Worm (Caenorhabditis elegans) whole organism, young adult: ENCODE measurements around the gene ugt-47.

Source experiments
- B0019.2 ChIP-seq: fragments of 200-800 bp; sonication (Bioruptor generic); conservative IDR thresholded peaks from 2 replicates; pipeline ENCODE4 v1.3.6; 2022; ENCODE audit warnings: missing genetic modification reagents, missing genetic modification characterization, missing compliant biosample characterization
- B0336.3 ChIP-seq: fragments of 200-800 bp; sonication (Bioruptor generic); IDR thresholded peaks from 2 replicates; pipeline ENCODE4 v1.3.6; 2022; ENCODE audit warnings: missing genetic modification characterization, missing compliant biosample characterization
- D2030.7 ChIP-seq: fragments of 200-800 bp; sonication (Bioruptor generic); IDR thresholded peaks from 2 replicates; pipeline ENCODE4 v1.3.6; 2022; ENCODE audit warnings: missing genetic modification reagents, missing genetic modification characterization, missing compliant biosample characterization
- F10E7.11 ChIP-seq: sonication (generic microtip); optimal IDR thresholded peaks from 2 replicates; lab custom pipeline; 2017; ENCODE audit warnings: mild to moderate bottlenecking, missing genetic modification characterization, moderate library complexity, missing compliant biosample characterization
- F37B4.10 ChIP-seq: fragments of 200-800 bp; sonication (Bioruptor generic); IDR thresholded peaks from 2 replicates; pipeline ENCODE4 v1.3.6; 2022; ENCODE audit warnings: missing genetic modification characterization, missing compliant biosample characterization
- F49E8.2 ChIP-seq: sonication (generic microtip); optimal IDR thresholded peaks from 3 replicates; lab custom pipeline; 2017; ENCODE audit warnings: missing genetic modification characterization, mild to moderate bottlenecking, missing compliant biosample characterization, antibody characterized with exemption, moderate library complexity; ENCODE audit not compliant: insufficient read depth
- F57C9.4 ChIP-seq: sonication (generic microtip); optimal IDR thresholded peaks from 2 replicates; lab custom pipeline; 2017; ENCODE audit warnings: mild to moderate bottlenecking, missing genetic modification characterization, missing compliant biosample characterization
- K12H6.12 ChIP-seq: fragments of 200-800 bp; sonication (Bioruptor generic); optimal IDR thresholded peaks from 2 replicates; lab custom pipeline; 2018; ENCODE audit warnings: mild to moderate bottlenecking, missing genetic modification characterization, missing compliant biosample characterization
- Y53G8AR.9 ChIP-seq: fragments of 200-800 bp; sonication (Bioruptor generic); conservative IDR thresholded peaks from 2 replicates; pipeline ENCODE4 v1.3.6; 2022; ENCODE audit warnings: missing genetic modification reagents, missing genetic modification characterization, missing compliant biosample characterization
- Y56A3A.18 ChIP-seq: fragments of 200-800 bp; sonication (Bioruptor generic); IDR thresholded peaks from 2 replicates; pipeline ENCODE4 v1.3.6; 2022; ENCODE audit warnings: missing genetic modification reagents, missing genetic modification characterization, missing compliant biosample characterization
- Y67H2A.10 ChIP-seq: fragments of 200-800 bp; sonication (Bioruptor generic); conservative IDR thresholded peaks from 2 replicates; pipeline ENCODE4 v1.3.6; 2022; ENCODE audit warnings: missing genetic modification reagents, missing genetic modification characterization, missing compliant biosample characterization
- Y95B8A.8 ChIP-seq: fragments of 200-800 bp; sonication (Bioruptor generic); IDR thresholded peaks from 2 replicates; pipeline ENCODE4 v1.3.6; 2022; ENCODE audit warnings: missing genetic modification reagents, missing genetic modification characterization, missing compliant biosample characterization
- aptf-3 ChIP-seq: fragments of 200-800 bp; sonication (Bioruptor generic); IDR thresholded peaks from 2 replicates; pipeline ENCODE4 v1.3.6; 2022; ENCODE audit warnings: missing genetic modification characterization, missing compliant biosample characterization
- ccch-3 ChIP-seq: fragments of 200-800 bp; sonication (Bioruptor generic); optimal IDR thresholded peaks from 2 replicates; lab custom pipeline; 2018; ENCODE audit warnings: mild to moderate bottlenecking, missing genetic modification characterization, missing compliant biosample characterization
- cebp-1 ChIP-seq, 2 experiments: fragments of 200-800 bp in 1 of 2; sonication (Bioruptor generic) in 1 of 2; sonication (generic microtip) in 1 of 2; IDR thresholded peaks in 1 of 2; optimal IDR thresholded peaks in 1 of 2; 2 replicates each; pipeline versions ENCODE4 v1.3.6 to Lab custom; 2017 to 2022; ENCODE audit warnings: missing compliant biosample characterization in 2 of 2, missing genetic modification characterization in 2 of 2, mild to moderate bottlenecking in 1 of 2, missing genetic modification reagents in 1 of 2, moderate library complexity in 1 of 2
- chd-7 ChIP-seq: sonication (generic microtip); optimal IDR thresholded peaks from 2 replicates; lab custom pipeline; 2016; ENCODE audit warnings: mild to moderate bottlenecking, missing genetic modification characterization, moderate library complexity, missing compliant biosample characterization
- die-1 ChIP-seq: sonication (generic microtip); optimal IDR thresholded peaks from 2 replicates; lab custom pipeline; 2016; ENCODE audit warnings: missing genotype, mild to moderate bottlenecking, missing genetic modification characterization, missing compliant biosample characterization
- dpff-1 ChIP-seq: sonication (generic microtip); optimal IDR thresholded peaks from 2 replicates; lab custom pipeline; 2017; ENCODE audit warnings: mild to moderate bottlenecking, missing genetic modification characterization, missing compliant biosample characterization
- dpl-1 ChIP-seq: fragments of 150-350 bp; optimal IDR thresholded peaks from 2 replicates; lab custom pipeline; 2014; ENCODE audit warnings: missing biosample characterization, missing genetic modification reagents, missing genetic modification characterization
- egrh-3 ChIP-seq: fragments of 200-800 bp; sonication (Bioruptor generic); IDR thresholded peaks from 2 replicates; pipeline ENCODE4 v1.3.6; 2022; ENCODE audit warnings: missing genetic modification reagents, missing genetic modification characterization, missing compliant biosample characterization
- ekl-4 ChIP-seq: fragments of 200-800 bp; sonication (Bioruptor generic); IDR thresholded peaks from 2 replicates; pipeline ENCODE4 v1.3.6; 2022; ENCODE audit warnings: missing genetic modification reagents, missing genetic modification characterization, missing compliant biosample characterization
- lin-40 ChIP-seq: sonication (generic microtip); optimal IDR thresholded peaks from 2 replicates; lab custom pipeline; 2016; ENCODE audit warnings: missing genetic modification characterization, mild to moderate bottlenecking, missing compliant biosample characterization, missing genotype, missing genetic modification reagents
- lin-54 ChIP-seq: fragments of 200-800 bp; sonication (Bioruptor generic); optimal IDR thresholded peaks from 2 replicates; lab custom pipeline; 2018; ENCODE audit warnings: mild to moderate bottlenecking, missing genetic modification characterization, missing compliant biosample characterization
- lir-1 ChIP-seq: fragments of 200-800 bp; sonication (Bioruptor generic); conservative IDR thresholded peaks from 2 replicates; pipeline ENCODE4 v1.3.6; 2022; ENCODE audit warnings: missing genetic modification reagents, missing genetic modification characterization, missing compliant biosample characterization
- lsl-1 ChIP-seq: fragments of 200-800 bp; sonication (Bioruptor generic); optimal IDR thresholded peaks from 2 replicates; lab custom pipeline; 2018; ENCODE audit warnings: mild to moderate bottlenecking, missing genetic modification characterization, moderate library complexity, missing compliant biosample characterization
- lsy-27 ChIP-seq: sonication (generic microtip); optimal IDR thresholded peaks from 2 replicates; lab custom pipeline; 2017; ENCODE audit warnings: missing genetic modification characterization, mild to moderate bottlenecking, missing compliant biosample characterization, antibody characterized with exemption, missing genotype, borderline replicate concordance; ENCODE audit not compliant: insufficient read depth
- madf-8 ChIP-seq: fragments of 200-800 bp; sonication (Bioruptor generic); conservative IDR thresholded peaks from 2 replicates; pipeline ENCODE4 v1.3.6; 2022; ENCODE audit warnings: missing genetic modification reagents, missing genetic modification characterization, missing compliant biosample characterization
- mes-4 ChIP-seq: sonication (generic microtip); optimal IDR thresholded peaks from 2 replicates; lab custom pipeline; 2016; ENCODE audit warnings: missing genotype, missing genetic modification characterization, missing compliant biosample characterization
- mxl-1 ChIP-seq: sonication (generic microtip); optimal IDR thresholded peaks from 2 replicates; lab custom pipeline; 2016; ENCODE audit warnings: missing genetic modification characterization, missing compliant biosample characterization
- nfya-2 ChIP-seq: fragments of 200-800 bp; sonication (Bioruptor generic); IDR thresholded peaks from 2 replicates; pipeline ENCODE4 v1.3.6; 2022; ENCODE audit warnings: missing genetic modification reagents, missing genetic modification characterization, missing compliant biosample characterization
- nfyb-1 ChIP-seq: fragments of 200-800 bp; sonication (Bioruptor generic); IDR thresholded peaks from 2 replicates; pipeline ENCODE4 v1.3.6; 2022; ENCODE audit warnings: missing genetic modification reagents, missing genetic modification characterization, missing compliant biosample characterization
- sdz-38 ChIP-seq: sonication (generic microtip); optimal IDR thresholded peaks from 2 replicates; lab custom pipeline; 2016; ENCODE audit warnings: missing genotype, missing genetic modification characterization, missing compliant biosample characterization
- sea-2 ChIP-seq: fragments of 200-800 bp; sonication (Bioruptor generic); IDR thresholded peaks from 2 replicates; pipeline ENCODE4 v1.3.6; 2022; ENCODE audit warnings: missing genetic modification characterization, missing compliant biosample characterization
- snpc-3.4 ChIP-seq: sonication (generic microtip); optimal IDR thresholded peaks from 2 replicates; lab custom pipeline; 2017; ENCODE audit warnings: missing genetic modification characterization, mild to moderate bottlenecking, missing compliant biosample characterization, antibody characterized with exemption, moderate library complexity, missing genotype, missing genetic modification reagents
- snpc-4 ChIP-seq, 5 experiments: fragments of 150-350 bp in 1 of 5; sonication (generic microtip) in 4 of 5; optimal IDR thresholded peaks; 2 replicates each; lab custom pipeline; 2014 to 2018; ENCODE audit warnings: missing genetic modification characterization in 5 of 5, missing biosample characterization in 3 of 5, antibody characterized with exemption in 2 of 5, mild to moderate bottlenecking in 2 of 5, missing compliant biosample characterization in 2 of 5, missing genotype in 2 of 5, moderate library complexity in 2 of 5, missing genetic modification reagents in 1 of 5
- somi-1 ChIP-seq: fragments of 200-800 bp; sonication (Bioruptor generic); optimal IDR thresholded peaks from 2 replicates; lab custom pipeline; 2018; ENCODE audit warnings: mild to moderate bottlenecking, missing genetic modification characterization, missing compliant biosample characterization
- xnd-1 ChIP-seq: sonication (generic microtip); optimal IDR thresholded peaks from 2 replicates; lab custom pipeline; 2016; ENCODE audit warnings: missing genotype, missing genetic modification reagents, missing genetic modification characterization, missing compliant biosample characterization
- ztf-22 ChIP-seq: fragments of 200-800 bp; sonication (Bioruptor generic); optimal IDR thresholded peaks from 2 replicates; lab custom pipeline; 2018; ENCODE audit warnings: mild to moderate bottlenecking, missing genetic modification characterization, moderate library complexity, missing compliant biosample characterization
- ztf-26 ChIP-seq: sonication (generic microtip); optimal IDR thresholded peaks from 2 replicates; lab custom pipeline; 2017; ENCODE audit warnings: missing genetic modification characterization, missing compliant biosample characterization
- ztf-28 ChIP-seq: fragments of 200-800 bp; sonication (Bioruptor generic); IDR thresholded peaks from 2 replicates; pipeline ENCODE4 v1.3.6; 2022; ENCODE audit warnings: missing genetic modification reagents, missing genetic modification characterization, missing compliant biosample characterization

Gene ugt-47

DNA sequence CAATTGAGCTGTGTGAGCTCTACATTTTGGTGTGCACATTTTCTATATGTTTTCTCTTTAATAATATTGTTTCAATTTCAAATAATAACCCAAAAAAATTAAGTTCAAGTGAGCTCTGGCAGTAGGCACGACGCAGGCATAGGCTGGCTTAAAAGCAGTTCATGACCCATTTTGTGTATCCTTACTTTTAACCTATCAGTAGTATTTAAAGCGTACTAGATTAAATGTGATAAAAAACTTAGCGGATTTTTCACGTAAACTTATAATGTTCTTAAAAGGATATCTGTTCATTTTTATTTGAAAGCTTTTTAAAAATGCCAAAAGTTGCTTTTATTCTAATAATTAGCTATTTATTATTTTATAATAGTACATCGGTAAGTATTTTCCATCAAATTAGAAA is 24.9 kb upstream of the ugt-47 start, which contains the start of gene C08B6.6:
Gene C08B6.6, plus strand, starts transcription at position 301 of the 400 bp plus-strand sequence.
- TF ChIP-seq Y67H2A.10 (GFP tag; lab: Robert Waterston, UW) (no peak), Y53G8AR.9 (GFP tag; lab: Robert Waterston, UW) (no peak), die-1 (tag; lab: Kevin White, UChicago) (no peak), nfyb-1 (GFP tag; lab: Robert Waterston, UW) (no peak), dpff-1 (tag; lab: Kevin White, UChicago) (no peak), Y95B8A.8 (GFP tag; lab: Robert Waterston, UW) (no peak), lsy-27 (tag; lab: Kevin White, UChicago) (no peak), mxl-1 (tag; lab: Kevin White, UChicago) (no peak), sea-2 (GFP tag; lab: Robert Waterston, UW) (no peak), mes-4 (no peak), ztf-28 (GFP tag; lab: Robert Waterston, UW) (no peak), D2030.7 (GFP tag; lab: Robert Waterston, UW) (no peak), dpl-1 (GFP tag; lab: Kevin White, UChicago) (no peak), lsl-1 (GFP tag; lab: Kevin White, UChicago) (no peak)

DNA sequence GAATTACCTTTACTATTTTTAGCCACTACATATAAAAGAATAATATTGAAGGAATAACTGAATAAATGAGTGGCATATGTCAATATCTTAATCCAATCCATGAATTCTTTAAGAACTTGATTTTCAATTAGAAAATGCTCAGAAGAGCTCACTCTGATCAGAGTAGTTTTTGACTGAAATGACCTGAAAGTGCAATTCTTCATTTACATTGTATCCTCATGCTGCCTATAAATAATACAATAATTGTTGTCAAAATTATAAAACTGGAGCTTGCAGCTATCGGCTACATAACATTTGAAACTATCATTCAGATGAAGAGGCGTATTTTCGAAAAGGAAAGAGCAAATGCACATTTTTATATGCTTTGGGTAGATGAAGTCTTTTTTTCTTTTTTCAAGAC is 24.3 kb upstream of the ugt-47 start, which contains the start of gene srxa-19:
Gene srxa-19, minus strand, starts transcription at position 101 of the 400 bp plus-strand sequence.
- TF ChIP-seq F10E7.11 (tag; lab: Kevin White, UChicago) = no peak
- no peak for TF ChIP-seq somi-1
- no peak for TF ChIP-seq K12H6.12 (tag; lab: Kevin White, UChicago)
- TF ChIP-seq cebp-1 (GFP tag; IDR thresholded peaks at IDR 0.05; lab: Robert Waterston, UW) = no peak
- no peak for TF ChIP-seq cebp-1 (tag; optimal IDR thresholded peaks at IDR 0.05; lab: Kevin White, UChicago)
- no peak for TF ChIP-seq aptf-3 (GFP tag; lab: Robert Waterston, UW)
- TF ChIP-seq F57C9.4 (tag; lab: Kevin White, UChicago) = no peak
- no peak for TF ChIP-seq Y56A3A.18 (GFP tag; lab: Robert Waterston, UW)
- no peak for TF ChIP-seq ekl-4
- TF ChIP-seq lin-40 (tag; lab: Kevin White, UChicago) = no peak
- TF ChIP-seq ztf-22 (GFP tag; lab: Kevin White, UChicago) = no peak
- TF ChIP-seq ztf-26 (tag; lab: Kevin White, UChicago) = no peak
- TF ChIP-seq B0019.2 (GFP tag; lab: Robert Waterston, UW) = no peak
- TF ChIP-seq xnd-1 (tag; lab: Kevin White, UChicago) = no peak
- TF ChIP-seq snpc-3.4 (tag; lab: Kevin White, UChicago) = no peak
- TF ChIP-seq lir-1 (GFP tag; lab: Robert Waterston, UW) = no peak
- no peak for TF ChIP-seq egrh-3 (GFP tag; lab: Robert Waterston, UW)

DNA sequence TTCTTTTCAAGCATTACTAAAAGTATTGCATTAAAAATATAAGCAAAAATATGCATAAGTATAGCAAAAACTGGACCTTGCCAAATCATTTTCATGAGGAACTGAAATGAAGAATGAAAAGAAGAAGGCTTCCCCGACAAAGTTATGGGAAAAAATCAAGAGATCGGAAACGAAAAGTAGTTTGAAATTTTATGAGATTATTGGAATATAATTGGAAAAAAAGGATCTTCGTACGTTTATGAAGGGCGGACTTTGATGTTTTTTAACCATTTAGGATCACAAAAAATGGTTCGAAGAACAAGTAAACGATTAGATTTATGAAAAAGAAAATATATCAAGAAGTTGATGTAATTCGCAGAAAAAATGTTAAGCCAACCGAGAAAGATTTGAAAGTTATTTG is 22.5 kb upstream of the ugt-47 start, which contains the start of gene srxa-18:
Gene srxa-18, minus strand, starts transcription at position 100 of the 400 bp plus-strand sequence.
- TF ChIP-seq sdz-38 (tag; lab: Kevin White, UChicago) (no peak), B0336.3 (no peak), chd-7 (tag; lab: Kevin White, UChicago) (no peak), snpc-4 (GFP tag; optimal IDR thresholded peaks at IDR 0.05; lab: Kevin White, UChicago) (no peak), snpc-4 (tag; optimal IDR thresholded peaks at IDR 0.05; lab: Kevin White, UChicago) (no peak), ccch-3 (no peak), F37B4.10 (GFP tag; lab: Robert Waterston, UW) (no peak), madf-8 (GFP tag; lab: Robert Waterston, UW) (no peak), nfya-2 (no peak), Y67H2A.10 (GFP tag; lab: Robert Waterston, UW) (no peak), F49E8.2 (tag; lab: Kevin White, UChicago) (no peak), nfyb-1 (GFP tag; lab: Robert Waterston, UW) (no peak), lin-54 (GFP tag; lab: Kevin White, UChicago) (no peak)
- TF ChIP-seq, all 124 proteins: peak for 0
